Worm (Caenorhabditis elegans) whole organism, L1 larva: ENCODE results near the gene fkb-3.

Experiments used
- aly-2 ChIP-seq: fragments of 150-350 bp; optimal IDR thresholded peaks from 2 replicates; lab custom pipeline; 2014; ENCODE audit warnings: missing biosample characterization, missing genetic modification characterization
- ceh-82 ChIP-seq, 3 experiments: fragments of 150-350 bp in 1 of 3; sonication (generic microtip) in 2 of 3; optimal IDR thresholded peaks; 2 replicates each; lab custom pipeline; 2014 to 2017; ENCODE audit warnings: missing biosample characterization in 3 of 3, missing genetic modification characterization in 3 of 3
- hlh-4 ChIP-seq: sonication (generic microtip); optimal IDR thresholded peaks from 2 replicates; lab custom pipeline; 2016; ENCODE audit warnings: mild to moderate bottlenecking, missing genetic modification characterization, missing compliant biosample characterization
- lin-15B ChIP-seq: fragments of 150-350 bp; sonication (generic microtip); optimal IDR thresholded peaks from 3 replicates; lab custom pipeline; 2014; ENCODE audit warnings: missing biosample characterization, missing genetic modification characterization
- nhr-237 ChIP-seq: fragments of 150-350 bp; optimal IDR thresholded peaks from 2 replicates; lab custom pipeline; 2014; ENCODE audit warnings: missing biosample characterization, missing genetic modification characterization
- nhr-84 ChIP-seq: sonication (generic microtip); optimal IDR thresholded peaks from 2 replicates; lab custom pipeline; 2017; ENCODE audit warnings: missing biosample characterization, missing genetic modification characterization
- skn-1 ChIP-seq: fragments of 150-350 bp; optimal IDR thresholded peaks from 2 replicates; lab custom pipeline; 2014; ENCODE audit warnings: missing biosample characterization, missing genetic modification characterization
- tbx-2 ChIP-seq: sonication (generic microtip); optimal IDR thresholded peaks from 2 replicates; lab custom pipeline; 2016; ENCODE audit warnings: missing genetic modification characterization, missing compliant biosample characterization
- unc-130 ChIP-seq: fragments of 150-350 bp; optimal IDR thresholded peaks from 2 replicates; lab custom pipeline; 2017; ENCODE audit warnings: missing biosample characterization, missing genetic modification characterization, inconsistent platforms
- unc-86 ChIP-seq: sonication (generic microtip); optimal IDR thresholded peaks from 2 replicates; lab custom pipeline; 2016; ENCODE audit warnings: missing genetic modification characterization, missing compliant biosample characterization
- ztf-4 ChIP-seq: fragments of 150-350 bp; optimal IDR thresholded peaks from 2 replicates; lab custom pipeline; 2014; ENCODE audit warnings: missing biosample characterization, missing genetic modification characterization

DNA sequence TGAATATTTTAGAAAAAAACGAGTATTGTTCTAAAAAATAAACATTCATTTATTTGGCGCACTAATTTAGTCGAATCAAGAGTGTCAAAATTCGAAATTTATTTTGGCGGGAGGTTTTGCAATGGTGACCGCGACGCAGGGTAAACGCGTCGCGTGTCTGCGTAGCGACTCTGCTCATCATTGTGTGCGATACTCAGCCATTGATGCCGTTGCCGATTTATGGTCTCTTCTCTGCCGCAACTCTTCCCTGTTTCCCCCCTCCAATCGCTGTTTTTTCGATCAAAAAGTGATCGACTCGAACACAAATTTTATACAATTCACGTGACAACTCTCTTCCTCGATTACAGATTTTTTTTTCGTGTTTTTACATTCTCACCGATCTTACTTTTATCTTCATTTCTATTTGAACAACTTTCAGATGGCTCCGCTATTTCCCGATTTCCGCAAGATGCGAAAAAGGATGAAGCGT is 28.5 kb upstream of the fkb-3 start, which contains the start of gene F09G2.2:
- TF ChIP-seq tbx-2 (tag; lab: Kevin White, UChicago), result peak; percentile 91
- peak; percentile 92 for TF ChIP-seq skn-1
- TF ChIP-seq unc-86 (tag; lab: Kevin White, UChicago), result peak; percentile 83
- peak; percentile 94 for TF ChIP-seq unc-130 (tag; lab: Kevin White, UChicago)
- peak; percentile 92 to 94 (median 93) for TF ChIP-seq ceh-82 (tag; optimal IDR thresholded peaks at IDR 0.05; lab: Kevin White, UChicago)
- no peak for TF ChIP-seq hlh-4 (tag; lab: Kevin White, UChicago)
- peak; percentile 69 for TF ChIP-seq ztf-4 (tag; lab: Kevin White, UChicago)
- no peak for TF ChIP-seq nhr-84 (tag; lab: Kevin White, UChicago)
- TF ChIP-seq aly-2 (tag; lab: Kevin White, UChicago), result peak; percentile 46
- peak; percentile 79 for TF ChIP-seq nhr-237
- peak; percentile 93 for TF ChIP-seq lin-15B (tag; lab: Kevin White, UChicago)
